Fruit fly (Drosophila melanogaster): ENCODE results near the gene Myc.

Gene Myc

DNA sequence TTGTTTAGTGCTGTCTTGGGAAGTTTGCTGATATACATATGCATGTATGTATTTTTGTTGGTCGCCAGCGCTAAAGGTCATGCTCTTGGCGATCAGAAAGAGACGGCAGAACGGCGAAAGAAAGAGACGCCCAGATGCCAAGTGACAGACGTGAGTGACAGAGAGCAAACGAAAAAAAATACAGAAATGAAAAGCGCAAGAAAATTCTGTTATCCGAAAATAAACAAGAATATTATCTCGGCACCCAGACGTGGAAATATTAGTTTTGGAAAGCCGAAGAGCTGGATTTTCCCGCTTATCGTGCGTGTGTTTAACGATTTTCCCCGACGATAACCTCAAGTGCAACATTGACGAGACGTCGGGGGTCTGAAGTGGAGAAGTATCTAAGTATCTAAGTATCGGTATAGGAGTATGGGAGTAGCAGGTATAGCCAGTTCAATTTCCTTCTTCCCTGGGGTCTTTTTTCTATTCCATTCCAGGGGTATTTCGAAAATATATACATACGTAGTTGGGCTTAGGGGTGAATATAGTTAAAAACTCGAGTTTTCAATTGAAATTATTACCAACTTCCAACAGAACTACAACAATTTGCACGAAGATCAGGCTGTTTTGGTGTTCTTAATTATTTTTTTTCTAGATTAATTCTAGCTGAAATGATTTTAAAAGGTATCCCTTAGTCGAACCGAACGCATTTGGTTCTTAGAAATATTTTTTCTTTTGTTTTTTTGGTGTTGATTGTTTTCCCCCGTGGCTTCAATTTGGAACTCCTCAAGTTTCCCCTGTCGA is 5.9 kb upstream of the Myc start:
- TF ChIP-seq lmd (GFP tag; IDR thresholded peaks at IDR 0.05) (peak; percentile 18; the same call in 1 of the 2 replicates), D19B (GFP tag; optimal IDR thresholded peaks at IDR 0.05) (peak; percentile 87), Dfd (GFP tag; optimal IDR thresholded peaks at IDR 0.05) (no peak), CG4854 (GFP tag; optimal IDR thresholded peaks at IDR 0.05) (no peak), pum (GFP tag; optimal IDR thresholded peaks at IDR 0.05) (no peak), her (GFP tag; optimal IDR thresholded peaks at IDR 0.05) (no peak), nom (GFP tag; optimal IDR thresholded peaks at IDR 0.05) (no peak), CG2202 (tag; optimal IDR thresholded peaks at IDR 0.05) (peak; percentile 32), odd (GFP tag; optimal IDR thresholded peaks at IDR 0.05) (no peak), CG12659 (GFP tag; optimal IDR thresholded peaks at IDR 0.05) (no peak), CG2889 (GFP tag; IDR thresholded peaks at IDR 0.05) (no peak), CG7987 (GFP tag; optimal IDR thresholded peaks at IDR 0.05) (no peak), MBD-R2 (GFP tag; IDR thresholded peaks at IDR 0.05) (no peak), CG11093 (GFP tag; IDR thresholded peaks at IDR 0.05) (no peak), CG14860 (GFP tag; IDR thresholded peaks at IDR 0.05; ENCODE audit: partially characterized antibody) (no peak), p53 (GFP tag; optimal IDR thresholded peaks at IDR 0.05) (no peak), sd (tag; optimal IDR thresholded peaks at IDR 0.05) (no peak), Scr (GFP tag; IDR thresholded peaks at IDR 0.05; ENCODE audit: partially characterized antibody) (no peak), ash1 (GFP tag; optimal IDR thresholded peaks at IDR 0.05) (no peak), CG7372 (GFP tag; IDR thresholded peaks at IDR 0.05) (no peak), Ssrp (tag; optimal IDR thresholded peaks at IDR 0.05) (peak; percentile 56), scrt (GFP tag; optimal IDR thresholded peaks at IDR 0.05) (no peak), H15 (GFP tag; IDR thresholded peaks at IDR 0.05) (no peak), CG12769 (tag; optimal IDR thresholded peaks at IDR 0.05) (no peak), CG1233 (GFP tag; optimal IDR thresholded peaks at IDR 0.05) (no peak), ham (GFP tag; IDR thresholded peaks at IDR 0.05) (no peak), CG4424 (GFP tag; optimal IDR thresholded peaks at IDR 0.05) (peak; percentile 61), CG3407 (GFP tag; optimal IDR thresholded peaks at IDR 0.05) (no peak), CG15696 (tag; optimal IDR thresholded peaks at IDR 0.05) (peak; percentile 62), CG31224 (GFP tag; IDR thresholded peaks at IDR 0.05) (no peak), CG15073 (GFP tag; optimal IDR thresholded peaks at IDR 0.05) (no peak), amos (GFP tag; IDR thresholded peaks at IDR 0.05; ENCODE audit: partially characterized antibody) (no peak), CG13894 (tag; optimal IDR thresholded peaks at IDR 0.05) (no peak), Meics (GFP tag; optimal IDR thresholded peaks at IDR 0.05) (no peak), Jarid2 (GFP tag; optimal IDR thresholded peaks at IDR 0.05) (no peak), CG12391 (tag; optimal IDR thresholded peaks at IDR 0.05) (peak; percentile 68), croc (GFP tag; conservative IDR thresholded peaks at IDR 0.05) (no peak; the same call in 2 of the 3 replicates), eyg (GFP tag; optimal IDR thresholded peaks at IDR 0.05) (no peak), Nf-YB (GFP tag; optimal IDR thresholded peaks at IDR 0.05) (peak; percentile 3), HLH54F (GFP tag; optimal IDR thresholded peaks at IDR 0.05) (no peak), CG9817 (tag; optimal IDR thresholded peaks at IDR 0.05) (no peak), Ets97D (GFP tag; optimal IDR thresholded peaks at IDR 0.05) (no peak), CG15514 (GFP tag; optimal IDR thresholded peaks at IDR 0.05) (no peak), CG6765 (GFP tag; optimal IDR thresholded peaks at IDR 0.05) (no peak), Xrp1 (GFP tag; IDR thresholded peaks at IDR 0.05) (peak; percentile 59; the same call in 1 of the 2 replicates), NK7.1 (GFP tag; optimal IDR thresholded peaks at IDR 0.05) (no peak), pfk (GFP tag; optimal IDR thresholded peaks at IDR 0.05) (no peak), wor (GFP tag; IDR thresholded peaks at IDR 0.05) (no peak), Fer1 (GFP tag; optimal IDR thresholded peaks at IDR 0.05) (no peak)
